Fruit fly (Drosophila melanogaster): ENCODE results near the gene CG33630.

DNA sequence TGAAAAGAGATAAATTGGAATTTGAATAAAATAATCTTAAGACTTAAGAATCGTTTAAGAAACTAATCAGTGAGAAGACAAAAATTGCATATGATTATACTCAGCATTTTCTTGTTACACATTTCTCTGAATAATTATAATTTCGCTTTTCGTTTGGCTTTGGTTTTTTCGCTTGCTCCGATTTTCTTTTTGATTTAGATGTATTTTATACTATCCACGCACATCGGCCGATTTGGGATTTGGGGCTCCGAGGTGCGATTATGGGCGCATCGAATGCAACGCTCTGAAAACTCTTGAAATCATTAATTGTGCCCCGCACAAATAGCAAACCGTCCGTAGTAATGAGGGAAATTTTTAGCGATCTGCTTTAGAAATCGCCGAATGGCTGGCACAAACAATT, 29.1 kb downstream of the CG33630 start:
- TF ChIP-seq Ets65A (GFP tag): no peak
- no peak for TF ChIP-seq CG4282 (GFP tag; optimal IDR thresholded peaks at IDR 0.05)
- TF ChIP-seq CG10267 (tag; optimal IDR thresholded peaks at IDR 0.05): no peak
- no peak for TF ChIP-seq sima (GFP tag; optimal IDR thresholded peaks at IDR 0.05)
- TF ChIP-seq Gug (GFP tag; IDR thresholded peaks at IDR 0.05): no peak

All from whole organism, embryonic.